Worm (Caenorhabditis elegans): ENCODE measurements around the gene wdr-83.

DNA sequence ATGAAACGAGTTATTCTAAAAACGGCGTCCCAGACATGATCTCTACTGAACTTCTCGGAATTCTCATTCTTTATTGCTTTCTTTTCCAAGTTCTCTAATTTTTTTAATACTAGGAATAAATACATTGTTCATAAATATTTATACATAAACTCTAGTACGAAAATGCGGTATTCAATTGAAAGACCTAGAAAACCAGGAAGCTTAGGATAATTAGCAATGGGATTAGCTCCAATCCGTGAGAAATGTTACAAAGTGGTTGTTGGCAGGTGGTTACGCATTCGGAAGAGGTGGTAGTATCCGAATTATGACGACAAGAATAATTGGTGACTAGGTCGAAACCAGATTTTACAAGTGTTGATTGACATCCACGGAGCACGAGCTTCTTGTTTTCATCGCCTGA lies 35.5 kb upstream of the wdr-83 start:
- no peak for TF ChIP-seq elt-1 (tag; optimal IDR thresholded peaks at IDR 0.05)
- TF ChIP-seq fkh-2 (tag; optimal IDR thresholded peaks at IDR 0.05) = no peak
- no peak for TF ChIP-seq jun-1 (tag; optimal IDR thresholded peaks at IDR 0.05)
- no peak for TF ChIP-seq elt-2 (tag; optimal IDR thresholded peaks at IDR 0.05)
- TF ChIP-seq nhr-28 (tag; optimal IDR thresholded peaks at IDR 0.05) = no peak
- no peak for TF ChIP-seq lin-15B (tag; optimal IDR thresholded peaks at IDR 0.05)
- TF ChIP-seq ztf-4 (tag; optimal IDR thresholded peaks at IDR 0.05) = no peak
- no peak for TF ChIP-seq aly-2 (tag; optimal IDR thresholded peaks at IDR 0.05)
- TF ChIP-seq ceh-9 (tag; optimal IDR thresholded peaks at IDR 0.05) = no peak

All from whole organism, L3 larva.